Fruit fly (Drosophila melanogaster): Measurements from ENCODE around the gene betaNACtes6.
"Not testable (repeated sequence)": the region's sequence is repeated elsewhere in the genome, so short reads cannot be mapped to it uniquely, and the experiment has no call there.

betaNACtes6 gene

dm6 chrX:14321963-14322362 is 5.0 kb upstream of the betaNACtes6 start, which contains the start of gene dpr8 (continued):
- TF ChIP-seq CG8290 (GFP tag; optimal IDR thresholded peaks at IDR 0.05) (no peak), CG8290 (tag; optimal IDR thresholded peaks at IDR 0.05) (peak in 1 of 2 experiments; percentile 5), Hr39 (optimal IDR thresholded peaks at IDR 0.05) (peak; percentile 94), Deaf1 (tag; optimal IDR thresholded peaks at IDR 0.05) (peak; percentile 99), crol (GFP tag; IDR thresholded peaks at IDR 0.05) (peak; percentile 15; the same call in 1 of the 2 replicates), CG2875 (GFP tag; optimal IDR thresholded peaks at IDR 0.05) (no peak)

- TF ChIP-seq CG17568 (GFP tag; optimal IDR thresholded peaks at IDR 0.05); CG6791 (GFP tag; IDR thresholded peaks at IDR 0.05; ENCODE audit: partially characterized antibody); CG15011 (GFP tag; optimal IDR thresholded peaks at IDR 0.05): not testable (repeated sequence)
These were observed 1.5 kb downstream of the betaNACtes6 start, which contains the start of gene betaNACtes2 for dm6 chrX:14315483-14315882. Gene betaNACtes2 (minus strand): TSS chrX:14315583.

dm6 chrX:14289293-14289692 is 27.7 kb downstream of the betaNACtes6 start, which contains the start of gene CG9400:
Gene CG9400 (minus strand): TSS chrX:14289393.
- no peak for TF ChIP-seq Hmr (GFP tag; optimal IDR thresholded peaks at IDR 0.05)
- TF ChIP-seq CG9437 (GFP tag; optimal IDR thresholded peaks at IDR 0.05): no peak
- TF ChIP-seq CG12236 (GFP tag; optimal IDR thresholded peaks at IDR 0.05): no peak
- TF ChIP-seq trh (GFP tag; optimal IDR thresholded peaks at IDR 0.05): no peak
- TF ChIP-seq CG9215 (GFP tag; IDR thresholded peaks at IDR 0.05): no peak
- no peak for TF ChIP-seq fd102C (GFP tag; optimal IDR thresholded peaks at IDR 0.05)
- no peak for TF ChIP-seq CG42726 (GFP tag; IDR thresholded peaks at IDR 0.05; ENCODE audit: partially characterized antibody)
- TF ChIP-seq sc (optimal IDR thresholded peaks at IDR 0.05): no peak
- TF ChIP-seq sc (GFP tag; optimal IDR thresholded peaks at IDR 0.05): no peak
- no peak for TF ChIP-seq HLH3B (GFP tag; IDR thresholded peaks at IDR 0.05)
- TF ChIP-seq CG10209 (GFP tag; optimal IDR thresholded peaks at IDR 0.05): no peak
- no peak for TF ChIP-seq CG11504 (tag; optimal IDR thresholded peaks at IDR 0.05)
- no peak for TF ChIP-seq Dp (GFP tag; optimal IDR thresholded peaks at IDR 0.05)
- no peak for TF ChIP-seq CG8290 (GFP tag; optimal IDR thresholded peaks at IDR 0.05)
- TF ChIP-seq CG8290 (tag; optimal IDR thresholded peaks at IDR 0.05): no peak
- TF ChIP-seq ttk (GFP tag; IDR thresholded peaks at IDR 0.05): no peak

- TF ChIP-seq Hand (GFP tag; optimal IDR thresholded peaks at IDR 0.05) (no peak), Med (GFP tag) (peak; percentile 36)
These were observed 39.5 kb downstream of the betaNACtes6 start, which contains the start of gene Muc12Ea for dm6 chrX:14277435-14277834. Gene Muc12Ea (plus strand): TSS chrX:14277735.

Measured in whole organism, embryonic.